Worm (Caenorhabditis elegans): ENCODE data around the gene pak-2.
A peak's percentile ranks its signal among the peaks of the same experiment; 100 is the strongest.

pak-2 gene

ce11 chrV:11087519-11087998 lies 48.3 kb upstream of the pak-2 start, which contains the start of gene Y42A5A.1:
Y42A5A.1 (plus strand) TSS chrV:11087948.
- TF ChIP-seq nhr-25 (tag; optimal IDR thresholded peaks at IDR 0.05): peak; percentile 3
- TF ChIP-seq elt-2 (tag; optimal IDR thresholded peaks at IDR 0.05): no peak
- TF ChIP-seq nhr-43 (tag; optimal IDR thresholded peaks at IDR 0.05; ENCODE audit: poor library complexity, severe bottlenecking): no peak

DNA sequence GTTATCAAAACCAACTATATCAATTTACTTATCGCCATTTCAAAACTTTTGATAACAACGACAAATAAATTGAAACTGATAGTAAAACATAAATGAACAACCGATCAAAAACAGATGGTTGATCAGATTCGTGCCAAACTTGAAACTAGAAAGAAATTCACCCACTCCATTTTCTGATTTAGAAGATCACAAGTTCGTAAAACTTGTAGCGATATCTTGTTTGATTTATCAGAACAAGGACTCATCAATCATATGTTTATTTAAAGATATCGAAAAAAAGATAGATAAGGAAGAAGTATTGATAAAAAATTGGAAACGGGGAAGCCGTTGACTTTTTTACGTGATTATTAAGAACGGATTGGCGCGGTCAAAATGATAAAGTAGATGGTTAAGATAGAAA lies 47.9 kb upstream of the pak-2 start:
- TF ChIP-seq pqm-1 (tag; optimal IDR thresholded peaks at IDR 0.05): peak; percentile 35
- no peak for TF ChIP-seq lin-39 (tag; optimal IDR thresholded peaks at IDR 0.05)
- TF ChIP-seq elt-2 (tag; optimal IDR thresholded peaks at IDR 0.05): peak; percentile 85
- no peak for TF ChIP-seq nhr-23 (tag; optimal IDR thresholded peaks at IDR 0.05)
- no peak for TF ChIP-seq zag-1 (tag; optimal IDR thresholded peaks at IDR 0.05)
- TF ChIP-seq jun-1 (tag; optimal IDR thresholded peaks at IDR 0.05): no peak
- no peak for TF ChIP-seq sea-2 (GFP tag; optimal IDR thresholded peaks at IDR 0.05)
- TF ChIP-seq nhr-77 (tag; optimal IDR thresholded peaks at IDR 0.05): no peak
- TF ChIP-seq ztf-11 (tag; optimal IDR thresholded peaks at IDR 0.05): no peak
- no peak for TF ChIP-seq ztf-4 (tag; optimal IDR thresholded peaks at IDR 0.05)
- no peak for TF ChIP-seq aly-2 (tag; optimal IDR thresholded peaks at IDR 0.05)
- TF ChIP-seq mml-1 (tag; optimal IDR thresholded peaks at IDR 0.05): no peak

- TF ChIP-seq nhr-12 (tag; optimal IDR thresholded peaks at IDR 0.05) (no peak), daf-12 (tag; optimal IDR thresholded peaks at IDR 0.05) (no peak), zag-1 (tag; optimal IDR thresholded peaks at IDR 0.05) (no peak), lin-39 (tag; optimal IDR thresholded peaks at IDR 0.05) (peak; percentile 71), pqm-1 (tag; optimal IDR thresholded peaks at IDR 0.05) (no peak), nfya-1 (tag; optimal IDR thresholded peaks at IDR 0.05; ENCODE audit: insufficient read depth) (peak; percentile 73), ztf-11 (tag; optimal IDR thresholded peaks at IDR 0.05) (no peak), mdl-1 (tag; optimal IDR thresholded peaks at IDR 0.05) (peak; percentile 57), egl-5 (tag; optimal IDR thresholded peaks at IDR 0.05) (no peak), tbx-2 (tag; optimal IDR thresholded peaks at IDR 0.05) (no peak), nhr-76 (tag; optimal IDR thresholded peaks at IDR 0.05) (no peak), skn-1 (tag; optimal IDR thresholded peaks at IDR 0.05) (no peak), elt-2 (tag; optimal IDR thresholded peaks at IDR 0.05) (no peak), fkh-10 (GFP tag; optimal IDR thresholded peaks at IDR 0.05) (no peak), lsy-12 (tag; optimal IDR thresholded peaks at IDR 0.05) (no peak), jun-1 (tag; optimal IDR thresholded peaks at IDR 0.05) (no peak), nhr-43 (tag; optimal IDR thresholded peaks at IDR 0.05; ENCODE audit: poor library complexity, severe bottlenecking) (no peak), fkh-2 (tag; optimal IDR thresholded peaks at IDR 0.05) (no peak), hmg-11 (tag; optimal IDR thresholded peaks at IDR 0.05) (peak; percentile 21), snpc-4 (tag; optimal IDR thresholded peaks at IDR 0.05) (no peak), nhr-11 (tag; optimal IDR thresholded peaks at IDR 0.05) (no peak), mml-1 (tag; optimal IDR thresholded peaks at IDR 0.05) (no peak)
Measured at ce11 chrV:11083691-11084090, 44.5 kb upstream of the pak-2 start.

- TF ChIP-seq lin-15B (tag; optimal IDR thresholded peaks at IDR 0.05): no peak
- TF ChIP-seq unc-62 (GFP tag; optimal IDR thresholded peaks at IDR 0.05): no peak
- TF ChIP-seq mml-1 (tag; optimal IDR thresholded peaks at IDR 0.05): no peak
- no peak for TF ChIP-seq fos-1 (tag; optimal IDR thresholded peaks at IDR 0.05)
- no peak for TF ChIP-seq pqm-1 (tag; optimal IDR thresholded peaks at IDR 0.05)
- no peak for TF ChIP-seq nhr-12 (tag; optimal IDR thresholded peaks at IDR 0.05)
- TF ChIP-seq pha-4 (tag; optimal IDR thresholded peaks at IDR 0.05): no peak
- TF ChIP-seq lin-39 (tag; optimal IDR thresholded peaks at IDR 0.05): no peak
Measured at ce11 chrV:11082964-11083363, 43.7 kb upstream of the pak-2 start.

DNA sequence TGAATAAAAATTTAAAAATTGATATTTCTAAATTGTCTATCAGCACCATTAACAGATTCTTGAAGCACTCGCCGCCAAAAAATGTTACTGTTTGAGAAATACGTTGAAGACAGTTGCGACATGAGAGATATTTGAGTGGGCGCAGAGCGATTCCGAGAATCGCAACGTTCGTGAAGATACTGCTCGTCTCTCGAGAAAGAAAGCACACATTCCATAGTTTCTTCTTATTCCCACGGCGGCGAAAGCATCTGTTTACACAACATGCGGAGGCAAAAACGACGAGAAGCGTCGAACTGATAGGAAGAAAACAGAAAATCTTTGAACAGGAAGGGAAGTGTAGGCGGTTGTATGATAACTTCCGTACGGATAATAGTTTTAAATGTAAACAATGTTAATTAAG lies 43.2 kb upstream of the pak-2 start:
- peak; percentile 17 for TF ChIP-seq tbx-2 (tag; optimal IDR thresholded peaks at IDR 0.05)
- no peak for TF ChIP-seq pqm-1 (tag; optimal IDR thresholded peaks at IDR 0.05)
- TF ChIP-seq nfya-1 (tag; optimal IDR thresholded peaks at IDR 0.05; ENCODE audit: insufficient read depth): peak; percentile 12
- no peak for TF ChIP-seq ceh-82 (tag; optimal IDR thresholded peaks at IDR 0.05)
- TF ChIP-seq ceh-28 (tag; optimal IDR thresholded peaks at IDR 0.05): peak; percentile 1
- TF ChIP-seq nhr-11 (tag; optimal IDR thresholded peaks at IDR 0.05): peak; percentile 90
- TF ChIP-seq nhr-25 (tag; optimal IDR thresholded peaks at IDR 0.05): no peak
- no peak for TF ChIP-seq fos-1 (tag; optimal IDR thresholded peaks at IDR 0.05)
- TF ChIP-seq ama-1 (optimal IDR thresholded peaks at IDR 0.05): peak; percentile 75
- TF ChIP-seq snpc-4 (tag; optimal IDR thresholded peaks at IDR 0.05): no peak
- TF ChIP-seq pha-4 (tag; optimal IDR thresholded peaks at IDR 0.05): peak; percentile 36
- TF ChIP-seq nhr-28 (tag; optimal IDR thresholded peaks at IDR 0.05): no peak
- TF ChIP-seq unc-39 (tag; optimal IDR thresholded peaks at IDR 0.05): no peak
- TF ChIP-seq lin-15B (tag; optimal IDR thresholded peaks at IDR 0.05): peak; percentile 7

All from whole organism, L3 larva.